Worm (Caenorhabditis elegans): ENCODE results near the gene ostf-4.
A peak's percentile ranks its signal among the peaks of the same experiment; 100 is the strongest.

ostf-4 gene

ce11 chrIII:10270778-10271307 lies 47.5 kb downstream of the ostf-4 start, which contains the start of gene cnk-1 (continued):
- peak; percentile 95 for TF ChIP-seq pha-4 (GFP tag; IDR thresholded peaks at IDR 0.05)
- TF ChIP-seq pha-4 (tag; optimal IDR thresholded peaks at IDR 0.05) = no peak
- TF ChIP-seq lir-3 (tag; optimal IDR thresholded peaks at IDR 0.05) = no peak
- peak; percentile 76 for TF ChIP-seq F49E8.2 (tag; optimal IDR thresholded peaks at IDR 0.05; ENCODE audit: borderline replicate concordance)
- peak; percentile 96 for TF ChIP-seq Y48G9A.11 (GFP tag; IDR thresholded peaks at IDR 0.05)
- TF ChIP-seq egl-27 (tag; optimal IDR thresholded peaks at IDR 0.05) = no peak
- no peak for TF ChIP-seq nhr-111 (GFP tag; optimal IDR thresholded peaks at IDR 0.05)
- peak; percentile 88 for TF ChIP-seq mxl-2 (GFP tag; conservative IDR thresholded peaks at IDR 0.05)
- no peak for TF ChIP-seq T20F7.1 (GFP tag; optimal IDR thresholded peaks at IDR 0.05)
- TF ChIP-seq mes-2 (tag; optimal IDR thresholded peaks at IDR 0.05; ENCODE audit: poor library complexity, severe bottlenecking) = peak; percentile 99
- TF ChIP-seq tag-97 (GFP tag; IDR thresholded peaks at IDR 0.05) = peak; percentile 98
- peak; percentile 1 for TF ChIP-seq nhr-11 (tag; optimal IDR thresholded peaks at IDR 0.05)
- TF ChIP-seq zfp-2 (tag; optimal IDR thresholded peaks at IDR 0.05) = no peak
- peak; percentile 98 for TF ChIP-seq ceh-20 (GFP tag; IDR thresholded peaks at IDR 0.05)
- peak; percentile 99 for TF ChIP-seq ZK337.2 (GFP tag; IDR thresholded peaks at IDR 0.05)
- no peak for TF ChIP-seq zip-11 (GFP tag; IDR thresholded peaks at IDR 0.05)
- TF ChIP-seq zfp-3 (GFP tag; conservative IDR thresholded peaks at IDR 0.05) = peak; percentile 98
- peak; percentile 94 for TF ChIP-seq mdt-29 (GFP tag; IDR thresholded peaks at IDR 0.05)
- no peak for TF ChIP-seq jun-1 (tag; optimal IDR thresholded peaks at IDR 0.05)
- no peak for TF ChIP-seq nhr-10 (tag; optimal IDR thresholded peaks at IDR 0.05)
- no peak for TF ChIP-seq skn-1 (tag; optimal IDR thresholded peaks at IDR 0.05)
- TF ChIP-seq ceh-32 (tag; optimal IDR thresholded peaks at IDR 0.05; ENCODE audit: poor library complexity) = no peak
- no peak for TF ChIP-seq ZK546.5 (tag; optimal IDR thresholded peaks at IDR 0.05)
- TF ChIP-seq daf-16 (GFP tag; optimal IDR thresholded peaks at IDR 0.05) = no peak
- peak; percentile 57 for TF ChIP-seq daf-16 (tag; optimal IDR thresholded peaks at IDR 0.05)
- peak; percentile 99 for TF ChIP-seq ceh-44 (GFP tag; IDR thresholded peaks at IDR 0.05)
- TF ChIP-seq nhr-41 (GFP tag; IDR thresholded peaks at IDR 0.05) = peak; percentile 74; the same call in 1 of the 2 replicates
- TF ChIP-seq zag-1 (tag; optimal IDR thresholded peaks at IDR 0.05) = no peak
- no peak for TF ChIP-seq fkh-10 (GFP tag; optimal IDR thresholded peaks at IDR 0.05)
- 0 out of 2 replicates have a peak, but pooled peaks have one; percentile 11 for TF ChIP-seq daf-8 (GFP tag; IDR thresholded peaks at IDR 0.05)
- TF ChIP-seq dve-1 (tag; optimal IDR thresholded peaks at IDR 0.05; ENCODE audit: insufficient read depth) = peak; percentile 62
- TF ChIP-seq D1046.2 (GFP tag; IDR thresholded peaks at IDR 0.05) = peak; percentile 97
- TF ChIP-seq hlh-30 (tag; optimal IDR thresholded peaks at IDR 0.05; ENCODE audit: insufficient read depth) = peak; percentile 66
- TF ChIP-seq rbr-2 (tag; optimal IDR thresholded peaks at IDR 0.05) = peak; percentile 86
- TF ChIP-seq mdl-1 (tag; optimal IDR thresholded peaks at IDR 0.05) = no peak
- TF ChIP-seq ztf-11 (tag; optimal IDR thresholded peaks at IDR 0.05) = no peak
- TF ChIP-seq F26F4.8 (GFP tag; conservative IDR thresholded peaks at IDR 0.05) = no peak
- TF ChIP-seq Y105C5A.15 (GFP tag; IDR thresholded peaks at IDR 0.05) = 0 out of 2 replicates have a peak, but pooled peaks have one; percentile 57
- TF ChIP-seq duxl-1 (tag; optimal IDR thresholded peaks at IDR 0.05; ENCODE audit: poor library complexity) = peak; percentile 64
- no peak for TF ChIP-seq unc-62 (GFP tag; optimal IDR thresholded peaks at IDR 0.05 in 1 of 2)
- no peak for TF ChIP-seq unc-62 (tag; optimal IDR thresholded peaks at IDR 0.05)
- peak in 1 of 2 experiments; percentile 82 for TF ChIP-seq lsy-2 (tag; optimal IDR thresholded peaks at IDR 0.05)
- peak; percentile 94 for TF ChIP-seq lin-1 (GFP tag; IDR thresholded peaks at IDR 0.05)
- peak; percentile 51 for TF ChIP-seq lin-13 (GFP tag; optimal IDR thresholded peaks at IDR 0.05)
- no peak; the same call in 1 of the 2 replicates for TF ChIP-seq lim-7 (GFP tag; IDR thresholded peaks at IDR 0.05)
- peak; percentile 92 for TF ChIP-seq set-16 (GFP tag; IDR thresholded peaks at IDR 0.05)
- peak; percentile 74 for TF ChIP-seq sdz-12 (GFP tag; optimal IDR thresholded peaks at IDR 0.05)
- no peak for TF ChIP-seq gei-8 (GFP tag; optimal IDR thresholded peaks at IDR 0.05)
- TF ChIP-seq snpc-4 (tag; optimal IDR thresholded peaks at IDR 0.05) = no peak
- peak; percentile 94 for TF ChIP-seq unc-130 (GFP tag; optimal IDR thresholded peaks at IDR 0.05)
- TF ChIP-seq nhr-48 (tag; optimal IDR thresholded peaks at IDR 0.05) = peak; percentile 37

Measured in whole organism, L4 larva.